Worm (Caenorhabditis elegans) whole organism, late embryonic: Measurements from ENCODE around the gene uig-1.

Experiments used
- C08G9.2 ChIP-seq: sonication (generic microtip); optimal IDR thresholded peaks from 2 replicates; lab custom pipeline; 2016; ENCODE audit warnings: mild to moderate bottlenecking, missing genetic modification characterization, moderate library complexity, missing compliant biosample characterization
- F13H6.1 ChIP-seq: sonication (generic microtip); optimal IDR thresholded peaks from 2 replicates; lab custom pipeline; 2016; ENCODE audit warnings: missing genetic modification characterization, missing compliant biosample characterization
- K02D7.2 ChIP-seq: sonication (generic microtip); optimal IDR thresholded peaks from 2 replicates; lab custom pipeline; 2017; ENCODE audit warnings: mild to moderate bottlenecking, missing genetic modification characterization, missing compliant biosample characterization
- Y22D7AL.16 ChIP-seq: sonication (generic microtip); optimal IDR thresholded peaks from 2 replicates; lab custom pipeline; 2016; ENCODE audit warnings: missing genetic modification characterization, missing compliant biosample characterization
- ama-1 ChIP-seq: fragments of 150-350 bp; optimal IDR thresholded peaks from 2 replicates; lab custom pipeline; 2014
- ceh-22 ChIP-seq: sonication (generic microtip); optimal IDR thresholded peaks from 2 replicates; lab custom pipeline; 2017; ENCODE audit warnings: missing biosample characterization, missing genetic modification characterization
- ceh-34 ChIP-seq: sonication (generic microtip); optimal IDR thresholded peaks from 2 replicates; lab custom pipeline; 2016; ENCODE audit warnings: mild to moderate bottlenecking, missing genetic modification characterization, missing compliant biosample characterization
- ceh-45 ChIP-seq: fragments of 200-800 bp; sonication (Bioruptor generic); IDR thresholded peaks from 2 replicates; pipeline ENCODE4 v1.3.6; 2022; ENCODE audit warnings: missing genetic modification reagents, missing genetic modification characterization, missing compliant biosample characterization
- ceh-48 ChIP-seq: sonication (generic microtip); optimal IDR thresholded peaks from 2 replicates; lab custom pipeline; 2016; ENCODE audit warnings: missing genetic modification characterization, inconsistent platforms, missing compliant biosample characterization
- ceh-9 ChIP-seq: sonication (generic microtip); optimal IDR thresholded peaks from 2 replicates; lab custom pipeline; 2016; ENCODE audit warnings: mild to moderate bottlenecking, missing genetic modification characterization, inconsistent platforms, missing compliant biosample characterization
- elt-4 ChIP-seq: sonication (generic microtip); optimal IDR thresholded peaks from 2 replicates; lab custom pipeline; 2016; ENCODE audit warnings: missing genetic modification characterization, missing compliant biosample characterization
- fax-1 ChIP-seq: sonication (generic microtip); optimal IDR thresholded peaks from 2 replicates; lab custom pipeline; 2016; ENCODE audit warnings: missing genotype, missing genetic modification characterization, missing compliant biosample characterization
- fkh-10 ChIP-seq: fragments of 150-350 bp; optimal IDR thresholded peaks from 2 replicates; lab custom pipeline; 2014; ENCODE audit warnings: missing biosample characterization, missing genetic modification reagents, missing genetic modification characterization
- fkh-6 ChIP-seq: sonication (generic microtip); optimal IDR thresholded peaks from 2 replicates; lab custom pipeline; 2016; ENCODE audit warnings: missing genetic modification characterization, missing compliant biosample characterization
- hlh-15 ChIP-seq: sonication (generic microtip); optimal IDR thresholded peaks from 2 replicates; lab custom pipeline; 2016; ENCODE audit warnings: missing genetic modification characterization, missing compliant biosample characterization
- hlh-6 ChIP-seq: sonication (generic microtip); optimal IDR thresholded peaks from 2 replicates; lab custom pipeline; 2016; ENCODE audit warnings: missing genotype, missing genetic modification characterization, missing compliant biosample characterization
- lim-6 ChIP-seq: sonication (generic microtip); optimal IDR thresholded peaks from 2 replicates; lab custom pipeline; 2016; ENCODE audit warnings: missing genetic modification characterization, missing compliant biosample characterization
- lin-11 ChIP-seq: fragments of 200-800 bp; sonication (Bioruptor generic); optimal IDR thresholded peaks from 2 replicates; lab custom pipeline; 2018; ENCODE audit warnings: mild to moderate bottlenecking, missing genetic modification characterization, missing compliant biosample characterization
- madf-2 ChIP-seq: sonication (generic microtip); optimal IDR thresholded peaks from 2 replicates; lab custom pipeline; 2017; ENCODE audit warnings: missing genetic modification characterization, missing compliant biosample characterization
- nfya-1 ChIP-seq: sonication (generic microtip); optimal IDR thresholded peaks from 2 replicates; lab custom pipeline; 2017; ENCODE audit warnings: missing genetic modification characterization, mild to moderate bottlenecking, missing compliant biosample characterization, antibody characterized with exemption, moderate library complexity
- nhr-11 ChIP-seq: fragments of 150-350 bp; optimal IDR thresholded peaks from 2 replicates; lab custom pipeline; 2014; ENCODE audit warnings: missing biosample characterization, missing genetic modification characterization
- nhr-232 ChIP-seq: sonication (generic microtip); optimal IDR thresholded peaks from 2 replicates; lab custom pipeline; 2016; ENCODE audit warnings: missing genetic modification characterization, missing compliant biosample characterization
- npax-4 ChIP-seq: sonication (generic microtip); optimal IDR thresholded peaks from 2 replicates; lab custom pipeline; 2016; ENCODE audit warnings: missing genetic modification characterization, missing compliant biosample characterization
- pag-3 ChIP-seq: sonication (generic microtip); optimal IDR thresholded peaks from 2 replicates; lab custom pipeline; 2016; ENCODE audit warnings: missing compliant biosample characterization, missing genetic modification characterization, borderline replicate concordance
- pax-1 ChIP-seq: fragments of 150-350 bp; optimal IDR thresholded peaks from 2 replicates; lab custom pipeline; 2014; ENCODE audit warnings: missing biosample characterization, missing genetic modification characterization
- pha-2 ChIP-seq: sonication (generic microtip); optimal IDR thresholded peaks from 2 replicates; lab custom pipeline; 2017; ENCODE audit warnings: mild to moderate bottlenecking, missing genetic modification characterization, missing compliant biosample characterization
- pros-1 ChIP-seq: fragments of 150-350 bp; optimal IDR thresholded peaks from 2 replicates; lab custom pipeline; 2014; ENCODE audit warnings: missing biosample characterization, missing genetic modification reagents, missing genetic modification characterization
- ref-2 ChIP-seq: sonication (generic microtip); optimal IDR thresholded peaks from 2 replicates; lab custom pipeline; 2016; ENCODE audit warnings: missing genetic modification characterization, missing compliant biosample characterization
- sdc-2 ChIP-seq: sonication (generic microtip); optimal IDR thresholded peaks from 2 replicates; lab custom pipeline; 2016; ENCODE audit warnings: missing genotype, missing genetic modification characterization, missing compliant biosample characterization
- sox-2 ChIP-seq: fragments of 200-800 bp; sonication (Bioruptor generic); IDR thresholded peaks from 2 replicates; pipeline ENCODE4 v1.3.6; 2022; ENCODE audit warnings: missing genetic modification reagents, missing genetic modification characterization, missing compliant biosample characterization
- sox-4 ChIP-seq: sonication (generic microtip); optimal IDR thresholded peaks from 2 replicates; lab custom pipeline; 2017; ENCODE audit warnings: mild to moderate bottlenecking, missing genetic modification characterization, inconsistent platforms, missing compliant biosample characterization
- unc-3 ChIP-seq, 2 experiments: fragments of 200-800 bp in 1 of 2; sonication (Bioruptor generic) in 1 of 2; sonication (generic microtip) in 1 of 2; conservative IDR thresholded peaks in 1 of 2; optimal IDR thresholded peaks in 1 of 2; 2 replicates each; pipeline versions ENCODE4 v1.3.6 to Lab custom; 2016 to 2022; ENCODE audit warnings: missing compliant biosample characterization in 2 of 2, missing genetic modification characterization in 2 of 2, missing genetic modification reagents in 1 of 2
- unc-42 ChIP-seq: sonication (generic microtip); optimal IDR thresholded peaks from 2 replicates; lab custom pipeline; 2016; ENCODE audit warnings: missing genotype, missing genetic modification characterization, missing compliant biosample characterization
- unc-55 ChIP-seq: sonication (generic microtip); optimal IDR thresholded peaks from 2 replicates; lab custom pipeline; 2017; ENCODE audit warnings: missing biosample characterization, missing genetic modification reagents, missing genetic modification characterization
- unc-86 ChIP-seq: sonication (generic microtip); optimal IDR thresholded peaks from 2 replicates; lab custom pipeline; 2016; ENCODE audit warnings: missing genetic modification characterization, missing compliant biosample characterization

The uig-1 gene

DNA sequence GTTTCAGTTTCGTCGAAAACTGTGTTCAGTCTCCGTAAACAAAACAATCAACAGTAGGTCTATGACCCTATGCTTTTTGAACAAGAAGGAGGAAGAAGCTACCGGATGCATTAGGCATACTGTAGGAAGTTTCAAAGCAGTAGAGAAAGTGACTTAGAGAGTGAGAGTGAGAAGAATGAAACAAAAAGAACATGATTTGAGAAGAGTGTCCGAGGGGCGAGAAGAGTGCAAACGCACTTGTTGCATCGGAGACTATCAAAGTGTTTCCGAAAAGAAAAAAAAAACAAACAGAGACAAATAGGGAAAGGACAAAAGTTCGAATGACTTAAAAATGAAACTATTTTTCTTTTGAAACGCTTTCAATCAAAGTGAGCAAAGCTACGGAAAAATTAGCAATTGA, 52.6 kb downstream of the uig-1 start:
- TF ChIP-seq pag-3 (no peak), npax-4 (no peak), nhr-232 (no peak), ceh-45 (GFP tag; lab: Robert Waterston, UW) (no peak), unc-3 (GFP tag; conservative IDR thresholded peaks at IDR 0.05; lab: Robert Waterston, UW) (no peak), unc-3 (tag; optimal IDR thresholded peaks at IDR 0.05; lab: Kevin White, UChicago) (no peak), sdc-2 (tag; lab: Kevin White, UChicago) (no peak), lin-11 (no peak), fax-1 (no peak), unc-42 (tag; lab: Kevin White, UChicago) (no peak), Y22D7AL.16 (tag; lab: Kevin White, UChicago) (no peak)

DNA sequence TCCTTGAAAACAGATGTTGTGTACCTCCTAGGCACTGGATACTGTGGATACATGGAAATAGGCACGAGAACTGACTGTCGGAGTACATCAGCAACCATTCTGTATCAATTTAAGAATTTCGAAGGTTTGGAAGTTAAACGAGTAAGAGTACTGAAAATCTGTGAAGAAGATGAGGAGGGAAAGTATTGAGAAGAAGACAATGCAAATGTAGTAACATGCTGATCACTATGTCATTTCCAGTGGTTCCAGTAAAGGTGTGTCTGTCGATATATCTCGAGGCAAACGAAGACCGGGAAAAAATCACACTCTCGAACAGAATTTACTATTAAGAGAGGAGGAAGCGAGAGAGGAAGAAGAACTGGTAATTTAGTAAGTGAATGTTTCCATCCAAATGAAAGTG, 59.3 kb downstream of the uig-1 start, which contains the start of gene dmd-10:
dmd-10 (minus strand) TSS at position 101 of the 400 bp plus-strand sequence.
- TF ChIP-seq elt-4 (tag; lab: Kevin White, UChicago), result no peak
- no peak for TF ChIP-seq nfya-1
- no peak for TF ChIP-seq pha-2 (tag; lab: Kevin White, UChicago)
- no peak for TF ChIP-seq hlh-15
- no peak for TF ChIP-seq C08G9.2 (tag; lab: Kevin White, UChicago)
- no peak for TF ChIP-seq lin-11
- no peak for TF ChIP-seq sox-4
- TF ChIP-seq hlh-6 (tag; lab: Kevin White, UChicago), result no peak
- TF ChIP-seq ref-2 (tag; lab: Kevin White, UChicago), result no peak
- TF ChIP-seq unc-3 (GFP tag; conservative IDR thresholded peaks at IDR 0.05; lab: Robert Waterston, UW), result no peak
- TF ChIP-seq unc-3 (tag; optimal IDR thresholded peaks at IDR 0.05; lab: Kevin White, UChicago), result no peak
- no peak for TF ChIP-seq ceh-34

DNA sequence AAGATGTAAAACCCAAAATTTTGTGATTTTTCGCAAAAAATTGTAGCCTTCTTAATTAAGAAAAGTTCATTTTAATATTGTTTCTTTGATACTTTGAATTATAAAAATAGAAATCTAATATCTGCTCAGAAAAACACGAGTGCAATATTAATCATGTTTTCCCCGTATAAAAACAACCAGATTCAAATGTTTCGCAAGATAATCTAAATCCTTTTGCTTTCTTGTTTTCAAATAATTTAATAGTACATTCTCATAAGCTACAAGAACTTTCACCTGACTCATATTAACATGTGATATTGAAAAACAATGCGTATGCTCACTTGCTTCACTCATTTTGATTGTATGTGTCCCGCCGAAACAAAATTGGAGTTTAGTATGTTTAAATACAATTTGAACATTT, 60.5 kb downstream of the uig-1 start:
- TF ChIP-seq unc-3 (GFP tag; conservative IDR thresholded peaks at IDR 0.05; lab: Robert Waterston, UW) (no peak), unc-3 (tag; optimal IDR thresholded peaks at IDR 0.05; lab: Kevin White, UChicago) (no peak), unc-55 (GFP tag; lab: Kevin White, UChicago) (no peak), pha-2 (tag; lab: Kevin White, UChicago) (no peak), Y22D7AL.16 (tag; lab: Kevin White, UChicago) (no peak), elt-4 (tag; lab: Kevin White, UChicago) (no peak), fax-1 (no peak), pax-1 (tag; lab: Kevin White, UChicago) (no peak)

DNA sequence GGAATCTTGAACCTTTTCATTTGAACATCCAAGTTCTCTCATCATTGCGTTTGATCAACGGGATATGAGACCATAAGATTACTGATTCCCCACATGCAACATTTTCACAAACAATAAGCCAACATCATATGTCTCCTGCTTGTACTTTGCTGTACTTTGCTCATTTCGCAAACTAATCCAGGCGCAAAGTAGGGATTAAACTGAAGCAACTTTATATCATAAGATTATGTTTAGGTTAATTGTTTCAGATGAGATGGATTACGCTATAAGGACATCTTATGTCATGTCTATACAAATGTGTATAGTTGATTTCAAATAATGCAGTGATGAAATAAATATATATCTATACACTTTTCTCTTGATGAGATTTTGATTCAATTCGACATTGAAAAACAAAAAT, 66.2 kb downstream of the uig-1 start:
- TF ChIP-seq fkh-10 (GFP tag; lab: Kevin White, UChicago) (no peak), K02D7.2 (tag; lab: Kevin White, UChicago) (no peak), lim-6 (tag; lab: Kevin White, UChicago) (no peak), unc-86 (tag; lab: Kevin White, UChicago) (no peak), ceh-22 (tag; lab: Kevin White, UChicago) (no peak), fax-1 (no peak), ceh-9 (tag; lab: Kevin White, UChicago) (no peak), hlh-6 (tag; lab: Kevin White, UChicago) (no peak), madf-2 (tag; lab: Kevin White, UChicago) (no peak), nhr-11 (tag; lab: Kevin White, UChicago) (no peak), nhr-232 (no peak), ceh-48 (tag; lab: Kevin White, UChicago) (no peak), fkh-6 (tag; lab: Kevin White, UChicago) (no peak), pros-1 (tag; lab: Kevin White, UChicago) (no peak), nfya-1 (no peak), lin-11 (no peak), sox-2 (GFP tag; lab: Robert Waterston, UW) (no peak), C08G9.2 (tag; lab: Kevin White, UChicago) (no peak), ama-1 (lab: Kevin White, UChicago) (no peak), F13H6.1 (no peak)
